Fruit fly (Drosophila melanogaster): Measurements from ENCODE around the gene Gal.

Gal gene

dm6 chr2L:5986940-5987339, 19.7 kb downstream of the Gal start (continued):
- TF ChIP-seq CG10267 (tag; optimal IDR thresholded peaks at IDR 0.05) (peak; percentile 73), gsb-n (tag; optimal IDR thresholded peaks at IDR 0.05) (peak; percentile 72), hbn (GFP tag; IDR thresholded peaks at IDR 0.05; ENCODE audit: partially characterized antibody) (no peak), fd102C (GFP tag; optimal IDR thresholded peaks at IDR 0.05) (no peak), mirr (GFP tag; optimal IDR thresholded peaks at IDR 0.05) (peak; percentile 31), disco-r (GFP tag; optimal IDR thresholded peaks at IDR 0.05) (no peak), Med (GFP tag) (peak; percentile 51), sug (tag; optimal IDR thresholded peaks at IDR 0.05) (peak; percentile 27), nmo (GFP tag; optimal IDR thresholded peaks at IDR 0.05) (no peak), CG10147 (GFP tag; optimal IDR thresholded peaks at IDR 0.05) (no peak), fu2 (GFP tag; optimal IDR thresholded peaks at IDR 0.05) (no peak), cg (GFP tag; optimal IDR thresholded peaks at IDR 0.05) (peak; percentile 21), kay (GFP tag; optimal IDR thresholded peaks at IDR 0.05) (peak; percentile 28), wor (GFP tag; IDR thresholded peaks at IDR 0.05) (no peak)

DNA sequence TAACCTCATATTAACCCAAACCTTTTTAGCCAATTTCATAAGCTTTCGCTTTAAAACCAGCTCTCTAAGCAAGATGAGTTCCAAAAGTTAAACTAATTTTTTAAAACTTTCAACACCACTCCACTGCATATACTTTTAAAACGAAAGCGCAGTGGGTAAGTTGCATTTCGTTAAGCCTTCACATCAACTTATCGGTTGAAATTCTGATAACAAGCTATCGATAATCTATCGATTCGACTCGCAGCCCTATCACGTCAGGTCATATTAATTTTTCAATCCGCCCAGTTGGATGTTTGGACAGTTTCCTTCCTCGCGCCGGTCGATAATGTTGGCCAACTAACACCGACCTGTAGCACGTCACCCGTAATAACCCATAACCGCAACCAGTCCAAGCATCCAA, 20.5 kb downstream of the Gal start, which contains the start of gene ifc:
ifc (plus strand) TSS at position 255 of the 400 bp plus-strand sequence.
- TF ChIP-seq CG13894 (tag; optimal IDR thresholded peaks at IDR 0.05) (peak; percentile 89), CG15696 (tag; optimal IDR thresholded peaks at IDR 0.05) (peak; percentile 40), fd96Cb (tag; optimal IDR thresholded peaks at IDR 0.05) (peak; percentile 27), Hr78 (GFP tag; optimal IDR thresholded peaks at IDR 0.05) (peak in 1 of 2 experiments; percentile 59), CG18262 (tag; optimal IDR thresholded peaks at IDR 0.05) (peak; percentile 50), Deaf1 (tag; optimal IDR thresholded peaks at IDR 0.05) (peak; percentile 3), pb (GFP tag; optimal IDR thresholded peaks at IDR 0.05) (peak; percentile 9), Bdp1 (GFP tag; optimal IDR thresholded peaks at IDR 0.05) (peak; percentile 39), Ssrp (tag; optimal IDR thresholded peaks at IDR 0.05) (peak; percentile 61), odd (GFP tag; optimal IDR thresholded peaks at IDR 0.05) (no peak), ap (GFP tag; IDR thresholded peaks at IDR 0.05) (no peak), az2 (GFP tag; optimal IDR thresholded peaks at IDR 0.05) (peak; percentile 37), CG6254 (GFP tag; optimal IDR thresholded peaks at IDR 0.05) (peak; percentile 0), H15 (GFP tag; IDR thresholded peaks at IDR 0.05) (no peak), lov (optimal IDR thresholded peaks at IDR 0.05) (no peak), lov (GFP tag; IDR thresholded peaks at IDR 0.05) (no peak), CG30403 (GFP tag; optimal IDR thresholded peaks at IDR 0.05) (peak; percentile 68), CG3407 (GFP tag; optimal IDR thresholded peaks at IDR 0.05) (no peak), E2f2 (GFP tag; IDR thresholded peaks at IDR 0.05) (no peak), chif (GFP tag; optimal IDR thresholded peaks at IDR 0.05) (peak in 1 of 2 experiments; percentile 59), D19B (GFP tag; optimal IDR thresholded peaks at IDR 0.05) (peak; percentile 21), CG7987 (GFP tag; optimal IDR thresholded peaks at IDR 0.05) (peak; percentile 6), mld (GFP tag; IDR thresholded peaks at IDR 0.05; ENCODE audit: partially characterized antibody) (no peak), ERR (GFP tag; optimal IDR thresholded peaks at IDR 0.05) (peak; percentile 69), CG2712 (tag; optimal IDR thresholded peaks at IDR 0.05) (peak; percentile 76), ro (GFP tag; IDR thresholded peaks at IDR 0.05) (no peak), CoRest (tag; optimal IDR thresholded peaks at IDR 0.05) (peak; percentile 74), CG1602 (GFP tag; optimal IDR thresholded peaks at IDR 0.05) (peak; percentile 59), lab (GFP tag; optimal IDR thresholded peaks at IDR 0.05) (peak; percentile 72), CG9817 (tag; optimal IDR thresholded peaks at IDR 0.05) (peak; percentile 68), Chrac-16 (GFP tag; optimal IDR thresholded peaks at IDR 0.05) (peak; percentile 57), kah (GFP tag; optimal IDR thresholded peaks at IDR 0.05) (peak; percentile 18), cad (GFP tag; optimal IDR thresholded peaks at IDR 0.05) (no peak), NC2β (GFP tag; optimal IDR thresholded peaks at IDR 0.05) (peak; percentile 55), CG4424 (GFP tag; optimal IDR thresholded peaks at IDR 0.05) (peak; percentile 51), Fer2 (tag; optimal IDR thresholded peaks at IDR 0.05) (peak; percentile 10)

Data from whole organism, embryonic.